Fruit fly (Drosophila melanogaster): ENCODE results near the gene NdufA3.

- TF ChIP-seq Sin3A (optimal IDR thresholded peaks at IDR 0.05), result no peak
- no peak for TF ChIP-seq psq (optimal IDR thresholded peaks at IDR 0.05)
- no peak for TF ChIP-seq ttk (optimal IDR thresholded peaks at IDR 0.05)
Measured at dm6 chrX:9201080-9201479, 41.2 kb upstream of the NdufA3 start.
